Fruit fly (Drosophila melanogaster) S2 (cell line): ENCODE measurements around the gene Cox17.

Experiments used
- CG8478 ChIP-seq: fragments of >200 bp; optimal IDR thresholded peaks from 2 replicates; lab custom pipeline; 2018
- CTCF ChIP-seq, 2 experiments: fragments of >200 bp; optimal IDR thresholded peaks; 2 replicates each; lab custom pipeline; 2018

DNA sequence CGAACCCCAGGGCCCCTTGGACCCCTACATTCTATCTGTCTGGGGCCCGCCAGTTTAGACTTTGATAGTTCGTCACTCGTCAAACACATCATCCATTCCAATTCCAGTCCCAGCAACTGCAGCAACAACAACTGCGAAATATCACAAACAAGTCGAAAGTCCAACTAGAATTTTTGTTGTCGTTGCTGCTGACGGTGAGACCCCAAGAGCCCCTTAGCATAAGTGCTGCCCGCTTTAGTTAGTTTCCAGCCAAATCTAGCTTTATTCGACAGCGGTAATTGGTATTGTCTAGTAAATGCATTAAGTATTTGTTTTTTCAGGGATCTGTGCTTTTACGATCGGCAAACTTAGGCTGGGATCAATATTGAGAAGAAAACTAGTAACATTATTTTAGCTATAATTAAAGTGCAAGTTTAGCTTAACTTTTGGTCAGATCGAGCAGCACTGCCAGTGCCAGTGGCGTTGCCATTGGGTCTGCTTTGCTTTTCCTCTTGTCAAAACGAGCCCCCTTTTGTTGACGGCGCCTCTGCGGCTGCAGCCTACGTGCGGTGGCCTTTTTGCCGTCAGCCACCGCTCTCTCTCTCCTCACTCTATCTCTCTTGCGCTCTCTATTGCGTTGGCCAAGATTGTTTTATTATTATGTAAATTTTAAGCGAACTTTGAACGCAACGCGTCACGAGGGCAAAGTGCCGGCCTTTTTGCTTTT lies 9.7 kb downstream of the Cox17 start:
- TF ChIP-seq CTCF (optimal IDR thresholded peaks at IDR 0.05; lab: Kevin White, UChicago): no peak
- no peak for TF ChIP-seq CG8478 (lab: Kevin White, UChicago)
